Worm (Caenorhabditis elegans): ENCODE measurements around the gene C09E7.8.

The C09E7.8 gene

DNA sequence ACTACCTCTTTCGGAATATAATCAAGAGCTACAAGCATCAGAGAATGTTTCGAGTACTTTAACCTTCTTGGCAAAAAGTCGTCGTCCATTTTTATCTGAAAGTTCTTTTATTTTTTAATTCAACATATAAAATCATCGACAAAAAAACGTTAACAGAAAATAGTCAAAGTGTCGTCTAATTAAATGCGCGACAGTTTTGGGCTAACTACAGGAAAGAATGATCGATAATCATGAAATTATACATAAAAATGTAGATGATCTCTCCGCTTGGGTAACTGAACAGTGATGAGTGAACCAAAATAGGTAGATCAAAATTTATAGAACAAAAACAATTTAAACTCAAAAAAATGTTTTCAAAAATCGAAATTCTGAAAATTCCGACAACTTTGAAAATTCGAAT, at the start of gene C09E7.8:
Gene C09E7.8, minus strand, starts transcription at position 101 of the 400 bp plus-strand sequence.
- TF ChIP-seq lin-15B (tag; optimal IDR thresholded peaks at IDR 0.05) (no peak), zip-2 (tag; optimal IDR thresholded peaks at IDR 0.05) (no peak), unc-130 (GFP tag; optimal IDR thresholded peaks at IDR 0.05) (no peak), nhr-111 (GFP tag; optimal IDR thresholded peaks at IDR 0.05) (no peak), nhr-77 (tag; optimal IDR thresholded peaks at IDR 0.05) (no peak), nhr-42 (GFP tag; IDR thresholded peaks at IDR 0.05) (no peak), lin-13 (GFP tag; optimal IDR thresholded peaks at IDR 0.05) (no peak), ctbp-1 (GFP tag; IDR thresholded peaks at IDR 0.05) (no peak)

DNA sequence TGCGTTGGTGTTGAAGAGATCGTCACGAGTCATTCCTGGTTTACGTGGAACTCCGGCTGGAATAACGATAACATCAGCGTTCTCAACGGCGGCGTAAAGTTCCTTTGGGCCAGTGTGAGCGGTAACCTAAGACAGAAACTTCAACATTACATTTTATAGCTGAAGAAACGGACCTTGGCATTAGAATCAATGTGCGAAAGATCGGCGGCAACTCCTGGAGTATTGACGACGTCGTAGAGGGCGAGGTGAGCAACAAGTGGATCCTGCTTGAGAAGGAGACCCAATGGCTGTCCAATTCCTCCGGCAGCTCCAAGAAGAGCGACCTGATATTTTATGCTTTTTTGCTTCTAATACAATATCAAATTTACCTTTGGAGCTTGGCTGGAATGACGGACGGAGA, 49.3 kb upstream of the C09E7.8 start:
- TF ChIP-seq saeg-2 (GFP tag; IDR thresholded peaks at IDR 0.05): no peak
- no peak for TF ChIP-seq nhr-76 (tag; optimal IDR thresholded peaks at IDR 0.05)
- TF ChIP-seq lir-3 (tag; optimal IDR thresholded peaks at IDR 0.05): no peak
- no peak for TF ChIP-seq lin-1 (GFP tag; IDR thresholded peaks at IDR 0.05)

DNA sequence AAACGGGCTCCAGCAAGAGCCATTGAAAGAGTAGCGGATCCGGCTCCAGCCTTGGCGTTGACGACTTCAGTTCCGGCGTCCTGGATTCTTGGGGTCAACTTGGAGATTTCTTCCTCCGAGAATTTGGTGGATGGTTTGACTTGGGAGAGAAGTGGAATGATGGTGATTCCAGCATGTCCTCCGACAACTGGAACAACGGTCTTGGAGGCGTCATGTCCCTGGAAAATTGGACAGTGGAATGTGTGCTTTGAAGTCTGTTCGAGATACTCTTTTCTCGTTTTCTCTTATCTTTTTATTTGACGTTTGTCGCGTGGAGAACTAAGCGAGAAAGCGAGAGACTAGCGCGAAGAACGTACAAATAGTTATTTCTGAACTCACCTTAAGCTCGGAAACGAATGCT, 48.7 kb upstream of the C09E7.8 start:
- TF ChIP-seq lim-7 (GFP tag; IDR thresholded peaks at IDR 0.05): 0 out of 2 replicates have a peak, but pooled peaks have one; percentile 23
- TF ChIP-seq nhr-28 (tag; optimal IDR thresholded peaks at IDR 0.05): peak; percentile 1
- no peak for TF ChIP-seq mxl-2 (GFP tag; conservative IDR thresholded peaks at IDR 0.05)
- peak; percentile 15; the same call in 1 of the 2 replicates for TF ChIP-seq set-16 (GFP tag; IDR thresholded peaks at IDR 0.05)
- TF ChIP-seq zfp-3 (GFP tag; conservative IDR thresholded peaks at IDR 0.05): 0 out of 2 replicates have a peak, but pooled peaks have one; percentile 72
- TF ChIP-seq aha-1 (tag): peak; percentile 45

DNA sequence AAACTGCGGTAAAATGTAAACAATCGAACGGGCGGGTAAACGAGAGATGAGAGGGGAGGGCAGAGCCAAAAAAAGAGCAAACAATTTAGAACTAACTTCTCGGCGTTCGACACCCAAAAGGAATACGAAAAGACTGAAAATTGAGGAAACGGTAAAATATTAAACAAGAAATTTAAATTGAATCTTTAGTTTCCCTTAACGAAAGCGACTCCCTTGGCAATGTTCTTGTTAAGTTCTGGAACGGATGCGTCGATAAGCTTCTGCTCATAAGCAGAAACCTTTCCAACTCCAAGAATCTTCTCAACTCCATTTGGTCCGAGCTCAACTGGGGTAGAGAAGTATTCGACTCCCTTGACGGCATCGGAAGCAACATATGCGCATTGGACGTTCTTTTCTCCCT, 48.3 kb upstream of the C09E7.8 start:
- TF ChIP-seq nhr-11 (tag; optimal IDR thresholded peaks at IDR 0.05): no peak
- no peak for TF ChIP-seq zip-11 (GFP tag; IDR thresholded peaks at IDR 0.05)
- no peak for TF ChIP-seq mxl-2 (GFP tag; conservative IDR thresholded peaks at IDR 0.05)
- TF ChIP-seq daf-16 (GFP tag; optimal IDR thresholded peaks at IDR 0.05): no peak
- no peak for TF ChIP-seq daf-16 (tag; optimal IDR thresholded peaks at IDR 0.05)
- TF ChIP-seq ceh-82 (tag; optimal IDR thresholded peaks at IDR 0.05): no peak
- no peak for TF ChIP-seq lin-38 (GFP tag; IDR thresholded peaks at IDR 0.05)
- no peak for TF ChIP-seq duxl-1 (tag; optimal IDR thresholded peaks at IDR 0.05; ENCODE audit: poor library complexity)
- no peak for TF ChIP-seq mdl-1 (tag; optimal IDR thresholded peaks at IDR 0.05)
- TF ChIP-seq mxl-3 (GFP tag; optimal IDR thresholded peaks at IDR 0.05): no peak
- no peak for TF ChIP-seq nhr-6 (tag; optimal IDR thresholded peaks at IDR 0.05)
- no peak for TF ChIP-seq unc-39 (tag; optimal IDR thresholded peaks at IDR 0.05)
- TF ChIP-seq lin-1 (GFP tag; IDR thresholded peaks at IDR 0.05): no peak
- no peak for TF ChIP-seq fos-1 (tag; optimal IDR thresholded peaks at IDR 0.05)

ce11 chrIII:6606022-6606467, 47.7 kb upstream of the C09E7.8 start:
- TF ChIP-seq dmd-6 (GFP tag; IDR thresholded peaks at IDR 0.05) (peak; percentile 62), T20F7.1 (GFP tag; optimal IDR thresholded peaks at IDR 0.05) (peak; percentile 67), aly-2 (tag; optimal IDR thresholded peaks at IDR 0.05) (no peak), Y75B8A.6 (GFP tag; IDR thresholded peaks at IDR 0.05) (peak; percentile 70; the same call in 1 of the 2 replicates), nhr-28 (tag; optimal IDR thresholded peaks at IDR 0.05) (peak; percentile 41), duxl-1 (tag; optimal IDR thresholded peaks at IDR 0.05; ENCODE audit: poor library complexity) (peak; percentile 77), R02D3.7 (tag; optimal IDR thresholded peaks at IDR 0.05) (no peak), ama-1 (optimal IDR thresholded peaks at IDR 0.05) (peak; percentile 95), pha-4 (GFP tag; IDR thresholded peaks at IDR 0.05) (peak; percentile 86), pha-4 (tag; optimal IDR thresholded peaks at IDR 0.05) (no peak), daf-8 (GFP tag; IDR thresholded peaks at IDR 0.05) (no peak), nhr-11 (tag; optimal IDR thresholded peaks at IDR 0.05) (peak; percentile 29), lim-7 (GFP tag; IDR thresholded peaks at IDR 0.05) (peak; percentile 54; the same call in 1 of the 2 replicates), nhr-77 (tag; optimal IDR thresholded peaks at IDR 0.05) (peak; percentile 44), lin-1 (GFP tag; IDR thresholded peaks at IDR 0.05) (peak; percentile 72), lir-3 (tag; optimal IDR thresholded peaks at IDR 0.05) (peak; percentile 25), nhr-6 (tag; optimal IDR thresholded peaks at IDR 0.05) (peak; percentile 47), unc-62 (GFP tag; optimal IDR thresholded peaks at IDR 0.05 in 1 of 2) (peak in 1 of 2 experiments; percentile 92), unc-62 (tag; optimal IDR thresholded peaks at IDR 0.05) (no peak), ZK546.5 (tag; optimal IDR thresholded peaks at IDR 0.05) (no peak), hmg-1.1 (GFP tag; IDR thresholded peaks at IDR 0.05) (peak; percentile 74), nhr-42 (GFP tag; IDR thresholded peaks at IDR 0.05) (peak; percentile 63; the same call in 1 of the 2 replicates), saeg-2 (GFP tag; IDR thresholded peaks at IDR 0.05) (peak; percentile 63; the same call in 1 of the 2 replicates), daf-12 (tag; optimal IDR thresholded peaks at IDR 0.05) (no peak), lin-38 (GFP tag; IDR thresholded peaks at IDR 0.05) (peak; percentile 83), ztf-7 (tag; optimal IDR thresholded peaks at IDR 0.05) (no peak)

All from whole organism, L4 larva.